Fruit fly (Drosophila melanogaster) whole organism, embryonic: ENCODE measurements around the gene PCID2.
A peak's percentile ranks its signal among the peaks of the same experiment; 100 is the strongest.

Experiments used
- B-H1 ChIP-seq: fragments of 200-800 bp; sonication (Bioruptor generic); IDR thresholded peaks from 3 replicates; pipeline ENCODE4 v1.3.6; 2022; ENCODE audit warnings: missing biosample characterization, missing genetic modification characterization
- CG10147 ChIP-seq: fragments of 200-800 bp; sonication (Bioruptor generic); optimal IDR thresholded peaks from 2 replicates; lab custom pipeline; 2019; ENCODE audit warnings: missing biosample characterization, mild to moderate bottlenecking, missing genetic modification characterization, moderate library complexity
- CG10462 ChIP-seq: fragments of 200-800 bp; sonication (Bioruptor generic); optimal IDR thresholded peaks from 2 replicates; lab custom pipeline; 2016; ENCODE audit warnings: missing biosample characterization, missing genetic modification characterization
- CG10565 ChIP-seq: fragments of 200-800 bp; sonication (Bioruptor generic); optimal IDR thresholded peaks from 3 replicates; lab custom pipeline; 2016; ENCODE audit warnings: missing biosample characterization, mild to moderate bottlenecking, missing genetic modification characterization
- CG11723 ChIP-seq: fragments of 200-800 bp; sonication (Bioruptor generic); optimal IDR thresholded peaks from 2 replicates; lab custom pipeline; 2017; ENCODE audit warnings: missing biosample characterization, mild to moderate bottlenecking, missing genetic modification characterization
- CG15073 ChIP-seq: fragments of 200-800 bp; sonication (Bioruptor generic); optimal IDR thresholded peaks from 2 replicates; lab custom pipeline; 2016; ENCODE audit warnings: missing biosample characterization, missing genetic modification characterization
- CG15269 ChIP-seq: fragments of 200-800 bp; sonication (Bioruptor generic); optimal IDR thresholded peaks from 2 replicates; lab custom pipeline; 2018; ENCODE audit warnings: missing biosample characterization, mild to moderate bottlenecking, missing genetic modification characterization, moderate library complexity
- CG15601 ChIP-seq: fragments of 200-800 bp; sonication (Bioruptor generic); optimal IDR thresholded peaks from 3 replicates; lab custom pipeline; 2019; ENCODE audit warnings: missing biosample characterization, mild to moderate bottlenecking, missing genetic modification characterization, moderate library complexity
- CG2120 ChIP-seq: fragments of 200-800 bp; sonication (Bioruptor generic); optimal IDR thresholded peaks from 3 replicates; lab custom pipeline; 2016; ENCODE audit warnings: missing biosample characterization, missing genetic modification characterization
- CG2889 ChIP-seq: fragments of 200-800 bp; sonication (Bioruptor generic); IDR thresholded peaks from 3 replicates; pipeline ENCODE4 v1.3.6; 2022; ENCODE audit warnings: missing biosample characterization, missing genetic modification characterization
- CG3407 ChIP-seq: fragments of 200-800 bp; sonication (Bioruptor generic); optimal IDR thresholded peaks from 2 replicates; lab custom pipeline; 2018; ENCODE audit warnings: missing biosample characterization, mild to moderate bottlenecking, missing genetic modification characterization
- CG6689 ChIP-seq: fragments of 200-800 bp; sonication (Bioruptor generic); IDR thresholded peaks from 2 replicates; pipeline ENCODE4 v1.3.6; 2022; ENCODE audit warnings: missing biosample characterization, missing genetic modification characterization
- CG8388 ChIP-seq: fragments of 200-800 bp; sonication (Bioruptor generic); optimal IDR thresholded peaks from 2 replicates; lab custom pipeline; 2019; ENCODE audit warnings: missing biosample characterization, mild to moderate bottlenecking, missing genetic modification characterization, moderate library complexity
- CG9797 ChIP-seq: fragments of 200-800 bp; sonication (Bioruptor generic); optimal IDR thresholded peaks from 3 replicates; lab custom pipeline; 2018; ENCODE audit warnings: missing biosample characterization, mild to moderate bottlenecking, missing genetic modification characterization
- Dp ChIP-seq: fragments of 200-800 bp; sonication (Bioruptor generic); optimal IDR thresholded peaks from 2 replicates; lab custom pipeline; 2018; ENCODE audit warnings: missing biosample characterization, mild to moderate bottlenecking, missing genetic modification characterization, moderate library complexity
- Drgx ChIP-seq: fragments of 200-800 bp; sonication (Bioruptor generic); IDR thresholded peaks from 2 replicates; pipeline ENCODE4 v1.3.6; 2022; ENCODE audit warnings: missing biosample characterization, missing genetic modification characterization
- Fer2 ChIP-seq: fragments of 200-800 bp; sonication (Bioruptor generic); optimal IDR thresholded peaks from 2 replicates; lab custom pipeline; 2018; ENCODE audit warnings: missing biosample characterization, mild to moderate bottlenecking, missing genetic modification characterization, moderate library complexity
- H2.0 ChIP-seq: fragments of 200-800 bp; sonication (Bioruptor generic); IDR thresholded peaks from 2 replicates; pipeline ENCODE4 v1.3.6; 2022; ENCODE audit warnings: missing biosample characterization, missing genetic modification characterization
- Hand ChIP-seq: fragments of 200-800 bp; sonication (Bioruptor generic); optimal IDR thresholded peaks from 2 replicates; lab custom pipeline; 2017; ENCODE audit warnings: mild to moderate bottlenecking, missing biosample characterization, missing genetic modification reagents, missing genetic modification characterization
- Hey ChIP-seq: fragments of 200-800 bp; sonication (Bioruptor generic); optimal IDR thresholded peaks from 3 replicates; lab custom pipeline; 2018; ENCODE audit warnings: missing biosample characterization, mild to moderate bottlenecking, missing genetic modification characterization
- Hr39 ChIP-seq: fragments of >200 bp; optimal IDR thresholded peaks from 2 replicates; lab custom pipeline; 2017
- Myb ChIP-seq: fragments of 200-800 bp; sonication (Bioruptor generic); optimal IDR thresholded peaks from 2 replicates; lab custom pipeline; 2016; ENCODE audit warnings: missing biosample characterization, missing genetic modification characterization
- NK7.1 ChIP-seq: fragments of 200-800 bp; sonication (Bioruptor generic); optimal IDR thresholded peaks from 3 replicates; lab custom pipeline; 2016; ENCODE audit warnings: missing biosample characterization, missing genetic modification characterization
- PHDP ChIP-seq: fragments of 200-800 bp; sonication (Bioruptor generic); optimal IDR thresholded peaks from 3 replicates; lab custom pipeline; 2018; ENCODE audit warnings: missing biosample characterization, mild to moderate bottlenecking, missing genetic modification characterization, moderate library complexity
- Ptx1 ChIP-seq: fragments of 200-800 bp; sonication (Bioruptor generic); IDR thresholded peaks from 2 replicates; pipeline ENCODE4 v1.3.6; 2022; ENCODE audit warnings: missing biosample characterization, missing genetic modification characterization
- Rx ChIP-seq: fragments of 200-800 bp; sonication (Bioruptor generic); IDR thresholded peaks from 2 replicates; pipeline ENCODE4 v1.3.6; 2022; ENCODE audit warnings: missing biosample characterization, missing genetic modification characterization
- Sin3A ChIP-seq: fragments of >200 bp; optimal IDR thresholded peaks from 2 replicates; lab custom pipeline; 2018
- Sry-β ChIP-seq: fragments of 200-800 bp; sonication (Bioruptor generic); optimal IDR thresholded peaks from 2 replicates; lab custom pipeline; 2018; ENCODE audit warnings: missing biosample characterization, mild to moderate bottlenecking, missing genetic modification characterization, moderate library complexity
- az2 ChIP-seq: fragments of 200-800 bp; sonication (Bioruptor generic); optimal IDR thresholded peaks from 3 replicates; lab custom pipeline; 2016; ENCODE audit warnings: missing biosample characterization, missing genetic modification characterization
- bab2 ChIP-seq: fragments of 200-800 bp; sonication (Bioruptor generic); optimal IDR thresholded peaks from 2 replicates; lab custom pipeline; 2016; ENCODE audit warnings: missing biosample characterization, missing genetic modification characterization
- bigmax ChIP-seq: fragments of 200-800 bp; sonication (Bioruptor generic); optimal IDR thresholded peaks from 2 replicates; lab custom pipeline; 2018; ENCODE audit warnings: missing biosample characterization, mild to moderate bottlenecking, missing genetic modification characterization
- cg ChIP-seq: fragments of 200-800 bp; sonication (Bioruptor generic); optimal IDR thresholded peaks from 3 replicates; lab custom pipeline; 2019; ENCODE audit warnings: missing biosample characterization, mild to moderate bottlenecking, missing genetic modification characterization, moderate library complexity
- ci ChIP-seq: fragments of 200-800 bp; sonication (Bioruptor generic); IDR thresholded peaks from 3 replicates; pipeline ENCODE4 v1.3.6; 2022; ENCODE audit warnings: missing biosample characterization, missing genetic modification characterization
- dati ChIP-seq: fragments of 200-800 bp; sonication (Bioruptor generic); IDR thresholded peaks from 2 replicates; pipeline ENCODE4 v1.3.6; 2022; ENCODE audit warnings: missing biosample characterization, missing genetic modification characterization
- dm ChIP-seq: fragments of 200-800 bp; sonication (Bioruptor generic); optimal IDR thresholded peaks from 3 replicates; lab custom pipeline; 2016; ENCODE audit warnings: missing biosample characterization, missing genetic modification characterization
- fd3F ChIP-seq: fragments of 200-800 bp; sonication (Bioruptor generic); optimal IDR thresholded peaks from 2 replicates; lab custom pipeline; 2018; ENCODE audit warnings: missing biosample characterization, mild to moderate bottlenecking, missing genetic modification characterization, moderate library complexity
- fd96Cb ChIP-seq: fragments of 200-800 bp; sonication (Bioruptor generic); optimal IDR thresholded peaks from 2 replicates; lab custom pipeline; 2018; ENCODE audit warnings: missing biosample characterization, mild to moderate bottlenecking, missing genetic modification characterization, moderate library complexity
- gt ChIP-seq: fragments of 200-800 bp; sonication (Bioruptor generic); IDR thresholded peaks from 2 replicates; pipeline ENCODE4 v1.3.6; 2022; ENCODE audit warnings: missing biosample characterization, missing genetic modification characterization
- knrl ChIP-seq: fragments of 200-800 bp; sonication (Bioruptor generic); IDR thresholded peaks from 3 replicates; pipeline ENCODE4 v1.3.6; 2022; ENCODE audit warnings: missing biosample characterization, missing genetic modification characterization; ENCODE audit not compliant: partially characterized antibody
- lilli ChIP-seq: fragments of 200-800 bp; sonication (Bioruptor generic); optimal IDR thresholded peaks from 3 replicates; lab custom pipeline; 2016; ENCODE audit warnings: missing biosample characterization, missing genetic modification characterization
- mam ChIP-seq: fragments of 200-800 bp; sonication (Bioruptor generic); optimal IDR thresholded peaks from 3 replicates; lab custom pipeline; 2016; ENCODE audit warnings: missing biosample characterization, missing genetic modification characterization
- nmo ChIP-seq: fragments of 200-800 bp; sonication (Bioruptor generic); optimal IDR thresholded peaks from 2 replicates; lab custom pipeline; 2018; ENCODE audit warnings: missing biosample characterization, mild to moderate bottlenecking, missing genetic modification characterization, moderate library complexity
- odd ChIP-seq: fragments of 200-800 bp; sonication (Bioruptor generic); optimal IDR thresholded peaks from 2 replicates; lab custom pipeline; 2017; ENCODE audit warnings: missing biosample characterization, mild to moderate bottlenecking, missing genetic modification characterization
- prd ChIP-seq, 3 experiments: fragments of >200 bp in 2 of 3; fragments of 200-800 bp in 1 of 3; sonication (Bioruptor generic) in 1 of 3; optimal IDR thresholded peaks in 2 of 3; IDR thresholded peaks in 1 of 3; 2 replicates in 2 of 3; 3 replicates in 1 of 3; pipeline versions ENCODE4 v1.3.6 to Lab custom; 2017 to 2022; ENCODE audit warnings: missing biosample characterization in 1 of 3, missing genetic modification characterization in 1 of 3
- salm ChIP-seq: fragments of 200-800 bp; sonication (Bioruptor generic); optimal IDR thresholded peaks from 2 replicates; lab custom pipeline; 2018; ENCODE audit warnings: missing biosample characterization, mild to moderate bottlenecking, missing genetic modification characterization
- sisA ChIP-seq: fragments of 200-800 bp; sonication (Bioruptor generic); IDR thresholded peaks from 2 replicates; pipeline ENCODE4 v1.3.6; 2022; ENCODE audit warnings: missing biosample characterization, missing genetic modification characterization
- slp2 ChIP-seq: fragments of 200-800 bp; sonication (Bioruptor generic); optimal IDR thresholded peaks from 2 replicates; lab custom pipeline; 2016; ENCODE audit warnings: missing biosample characterization, missing genetic modification characterization
- tio ChIP-seq: fragments of 200-800 bp; sonication (Bioruptor generic); optimal IDR thresholded peaks from 2 replicates; lab custom pipeline; 2017; ENCODE audit warnings: missing biosample characterization, missing genetic modification characterization, inconsistent platforms
- vfl ChIP-seq: fragments of 200-800 bp; sonication (Bioruptor generic); optimal IDR thresholded peaks from 2 replicates; lab custom pipeline; 2016; ENCODE audit warnings: missing biosample characterization, missing genetic modification characterization

Gene PCID2

DNA sequence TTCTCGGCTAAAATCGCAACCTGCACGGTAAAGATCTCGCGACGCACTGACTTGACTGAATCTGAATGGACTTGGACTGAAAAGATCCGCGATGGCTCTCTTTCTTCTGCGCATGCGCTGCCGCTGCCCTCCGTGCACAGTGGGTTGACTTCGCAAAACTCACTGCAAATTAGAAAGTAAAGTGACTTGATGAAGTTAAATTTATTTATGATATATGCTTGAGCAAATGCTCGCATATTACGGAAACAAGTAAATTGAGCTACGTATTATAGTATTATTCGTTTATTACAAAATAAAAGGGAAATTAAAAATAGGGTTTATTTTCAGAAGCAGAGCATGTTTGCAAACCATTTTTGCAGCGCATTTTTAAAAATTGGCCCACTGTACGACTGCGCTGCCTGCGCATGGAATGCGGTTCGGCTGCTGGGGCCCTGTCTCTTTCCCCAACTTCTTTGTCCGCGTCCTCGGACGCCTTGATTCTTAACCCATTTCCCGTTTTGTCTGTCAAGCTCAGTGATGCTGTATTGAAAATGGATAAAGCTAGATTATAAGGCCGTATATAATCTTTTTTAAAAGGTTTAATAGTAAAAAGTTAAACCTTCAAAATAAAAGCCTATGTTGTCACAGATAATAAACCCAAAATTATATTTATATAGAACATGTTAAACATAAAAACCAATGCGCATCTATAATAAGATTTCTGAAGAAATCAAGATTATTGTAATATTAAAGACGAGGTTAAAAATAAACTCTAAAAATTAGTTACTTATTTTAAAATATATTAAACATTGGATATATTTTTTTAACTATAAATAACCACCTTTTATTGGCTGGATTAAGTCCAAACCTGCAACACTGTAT lies 38.3 kb upstream of the PCID2 start, which contains the start of gene rt (continued):
- TF ChIP-seq CG2889 = no peak
- no peak for TF ChIP-seq Hey (tag; lab: Kevin White, UChicago)
- no peak for TF ChIP-seq Hr39 (lab: Kevin White, UChicago)
- TF ChIP-seq NK7.1 (GFP tag; lab: Kevin White, UChicago) = no peak
- peak; percentile 30; the same call in 1 of the 2 replicates for TF ChIP-seq H2.0 (GFP tag; lab: Robert Waterston, UW)
- TF ChIP-seq ci (GFP tag; lab: Robert Waterston, UW) = no peak
- peak; percentile 53 for TF ChIP-seq CG15601 (tag; lab: Kevin White, UChicago)
- TF ChIP-seq Myb (GFP tag; lab: Kevin White, UChicago) = no peak
- TF ChIP-seq PHDP = peak; percentile 41
- no peak for TF ChIP-seq Fer2 (tag; lab: Kevin White, UChicago)
- TF ChIP-seq CG10462 (GFP tag; lab: Kevin White, UChicago) = no peak
- peak; percentile 64 for TF ChIP-seq CG8388 (GFP tag; lab: Kevin White, UChicago)
- no peak for TF ChIP-seq dm
- TF ChIP-seq CG10565 (GFP tag; lab: Kevin White, UChicago) = no peak
- peak; percentile 68 for TF ChIP-seq CG3407 (GFP tag; lab: Kevin White, UChicago)
- no peak for TF ChIP-seq gt (GFP tag; lab: Robert Waterston, UW)
- TF ChIP-seq B-H1 (GFP tag; lab: Robert Waterston, UW) = peak; percentile 26; the same call in 1 of the 3 replicates
- peak; percentile 42 for TF ChIP-seq tio
- TF ChIP-seq vfl (GFP tag; lab: Kevin White, UChicago) = no peak
- peak; percentile 29 for TF ChIP-seq salm
- no peak for TF ChIP-seq prd (optimal IDR thresholded peaks at IDR 0.05; lab: Kevin White, UChicago)
- peak; percentile 61; the same call in 2 of the 3 replicates for TF ChIP-seq prd (GFP tag; IDR thresholded peaks at IDR 0.05; lab: Robert Waterston, UW)
- no peak for TF ChIP-seq bigmax (GFP tag; lab: Kevin White, UChicago)
- TF ChIP-seq CG9797 = no peak
- TF ChIP-seq knrl (GFP tag; lab: Robert Waterston, UW) = 0 out of 3 replicates have a peak, but pooled peaks have one; percentile 19
- TF ChIP-seq fd96Cb (tag; lab: Kevin White, UChicago) = peak; percentile 60
- TF ChIP-seq mam (GFP tag; lab: Kevin White, UChicago) = no peak
- TF ChIP-seq Hand (GFP tag; lab: Kevin White, UChicago) = no peak
- no peak; the same call in 1 of the 2 replicates for TF ChIP-seq Ptx1 (GFP tag; lab: Robert Waterston, UW)
- TF ChIP-seq CG6689 (GFP tag; lab: Robert Waterston, UW) = no peak; the same call in 1 of the 2 replicates
- no peak; the same call in 1 of the 2 replicates for TF ChIP-seq Rx
- no peak for TF ChIP-seq slp2
- no peak for TF ChIP-seq CG10147 (GFP tag; lab: Kevin White, UChicago)
- peak; percentile 35 for TF ChIP-seq az2
- TF ChIP-seq dati (GFP tag; lab: Robert Waterston, UW) = no peak
- peak; percentile 63 for TF ChIP-seq sisA
- TF ChIP-seq Drgx = peak; percentile 77
- no peak for TF ChIP-seq Dp
- peak; percentile 47 for TF ChIP-seq lilli (GFP tag; lab: Kevin White, UChicago)
- peak; percentile 8 for TF ChIP-seq CG11723
- peak; percentile 25 for TF ChIP-seq odd (GFP tag; lab: Kevin White, UChicago)
- peak; percentile 69 for TF ChIP-seq nmo (GFP tag; lab: Kevin White, UChicago)
- TF ChIP-seq CG15269 = peak; percentile 48
- TF ChIP-seq bab2 (GFP tag; lab: Kevin White, UChicago) = peak; percentile 14
- peak; percentile 85 for TF ChIP-seq Sry-β (GFP tag; lab: Kevin White, UChicago)
- TF ChIP-seq fd3F (GFP tag; lab: Kevin White, UChicago) = no peak
- no peak for TF ChIP-seq CG2120 (GFP tag; lab: Kevin White, UChicago)
- TF ChIP-seq CG15073 (GFP tag; lab: Kevin White, UChicago) = no peak
- no peak for TF ChIP-seq Sin3A
- no peak for TF ChIP-seq cg
